Worm (Caenorhabditis elegans): ENCODE results near the gene mrp-8.
A peak's percentile ranks its signal among the peaks of the same experiment; 100 is the strongest.

mrp-8 gene

DNA sequence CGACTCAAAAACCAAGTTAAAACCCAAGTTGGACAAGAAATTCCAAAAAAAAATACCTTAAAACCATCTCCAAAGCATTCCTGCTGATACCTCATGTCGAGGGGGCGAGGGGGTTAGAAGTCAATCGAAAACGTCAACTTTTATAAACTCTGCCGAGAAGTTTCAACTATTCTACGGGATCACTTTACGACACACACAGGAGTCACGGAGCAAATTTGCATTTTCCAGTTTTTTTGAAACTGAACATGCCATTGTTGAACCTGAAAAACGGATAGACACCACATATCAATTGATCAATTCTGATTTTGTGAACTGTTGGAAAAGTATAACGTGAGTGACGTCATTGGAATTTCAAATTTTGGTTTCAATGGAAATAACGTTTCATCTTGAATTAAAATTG is at the start of gene mrp-8:
mrp-8 (minus strand) TSS at position 101 of the 400 bp plus-strand sequence.
- no peak for TF ChIP-seq egl-27 (tag; optimal IDR thresholded peaks at IDR 0.05)
- no peak for TF ChIP-seq sma-9 (GFP tag; optimal IDR thresholded peaks at IDR 0.05)
- no peak for TF ChIP-seq sma-9 (tag; optimal IDR thresholded peaks at IDR 0.05)
- TF ChIP-seq C34F6.9 (tag; optimal IDR thresholded peaks at IDR 0.05), result no peak
- no peak for TF ChIP-seq R02D3.7 (tag; optimal IDR thresholded peaks at IDR 0.05)
- TF ChIP-seq elt-3 (tag; optimal IDR thresholded peaks at IDR 0.05), result no peak
- no peak for TF ChIP-seq crh-2 (tag; optimal IDR thresholded peaks at IDR 0.05)
- TF ChIP-seq zag-1 (tag; optimal IDR thresholded peaks at IDR 0.05), result no peak
- no peak for TF ChIP-seq lsy-2 (tag; optimal IDR thresholded peaks at IDR 0.05)
- no peak for TF ChIP-seq Y55F3AM.14 (GFP tag; optimal IDR thresholded peaks at IDR 0.05)
- TF ChIP-seq alr-1 (tag; optimal IDR thresholded peaks at IDR 0.05), result no peak
- no peak for TF ChIP-seq nhr-23 (tag; optimal IDR thresholded peaks at IDR 0.05)
- TF ChIP-seq ZK546.5 (tag; optimal IDR thresholded peaks at IDR 0.05), result no peak
- TF ChIP-seq lin-13 (GFP tag; optimal IDR thresholded peaks at IDR 0.05), result no peak
- TF ChIP-seq nhr-129 (tag; optimal IDR thresholded peaks at IDR 0.05), result no peak
- no peak for TF ChIP-seq nhr-11 (tag; optimal IDR thresholded peaks at IDR 0.05)
- TF ChIP-seq elt-1 (tag; optimal IDR thresholded peaks at IDR 0.05), result no peak

ce11 chrIII:12351301-12351700 is 48.3 kb upstream of the mrp-8 start, which contains the start of the genes pph-4.1 and Y75B8A.31:
TSS of gene pph-4.1 (minus strand) at chrIII:12351336.
TSS of gene Y75B8A.31 (plus strand) at chrIII:12351642.
- peak; percentile 86 for TF ChIP-seq F13H6.1 (tag; optimal IDR thresholded peaks at IDR 0.05)
- TF ChIP-seq nhr-11 (tag; optimal IDR thresholded peaks at IDR 0.05), result no peak
- TF ChIP-seq unc-39 (tag; optimal IDR thresholded peaks at IDR 0.05), result no peak
- TF ChIP-seq ceh-82 (tag; optimal IDR thresholded peaks at IDR 0.05), result no peak
- peak; percentile 94 for TF ChIP-seq sem-4 (tag; optimal IDR thresholded peaks at IDR 0.05)
- TF ChIP-seq fos-1 (tag; optimal IDR thresholded peaks at IDR 0.05), result peak; percentile 69
- no peak for TF ChIP-seq ceh-16 (tag; optimal IDR thresholded peaks at IDR 0.05)
- no peak for TF ChIP-seq Y55F3AM.14 (GFP tag; optimal IDR thresholded peaks at IDR 0.05)
- TF ChIP-seq lsy-2 (tag; optimal IDR thresholded peaks at IDR 0.05), result peak; percentile 75 to 91
- no peak for TF ChIP-seq nhr-23 (tag; optimal IDR thresholded peaks at IDR 0.05)
- TF ChIP-seq nhr-25 (tag; optimal IDR thresholded peaks at IDR 0.05), result peak; percentile 85
- peak; percentile 90 for TF ChIP-seq sma-3 (GFP tag; optimal IDR thresholded peaks at IDR 0.05)
- TF ChIP-seq lin-39 (tag; optimal IDR thresholded peaks at IDR 0.05), result no peak
- TF ChIP-seq ztf-1 (GFP tag; conservative IDR thresholded peaks at IDR 0.05), result no peak
- TF ChIP-seq egl-27 (tag; optimal IDR thresholded peaks at IDR 0.05), result peak; percentile 35
- TF ChIP-seq R02D3.7 (tag; optimal IDR thresholded peaks at IDR 0.05), result no peak
- TF ChIP-seq aly-2 (tag; optimal IDR thresholded peaks at IDR 0.05), result no peak
- TF ChIP-seq gmeb-1 (tag; optimal IDR thresholded peaks at IDR 0.05), result peak; percentile 86
- TF ChIP-seq lin-13 (GFP tag; optimal IDR thresholded peaks at IDR 0.05), result peak; percentile 89
- TF ChIP-seq nhr-77 (tag; optimal IDR thresholded peaks at IDR 0.05), result no peak
- peak; percentile 87 for TF ChIP-seq sma-9 (GFP tag; optimal IDR thresholded peaks at IDR 0.05)
- TF ChIP-seq sma-9 (tag; optimal IDR thresholded peaks at IDR 0.05), result no peak
- TF ChIP-seq alr-1 (tag; optimal IDR thresholded peaks at IDR 0.05), result no peak
- peak; percentile 65 for TF ChIP-seq snpc-4 (tag; optimal IDR thresholded peaks at IDR 0.05)
- no peak for TF ChIP-seq elt-1 (tag; optimal IDR thresholded peaks at IDR 0.05)
- TF ChIP-seq ztf-4 (tag; optimal IDR thresholded peaks at IDR 0.05), result peak; percentile 26
- peak; percentile 30 for TF ChIP-seq skn-1 (tag; optimal IDR thresholded peaks at IDR 0.05)
- TF ChIP-seq nhr-6 (tag; optimal IDR thresholded peaks at IDR 0.05), result peak; percentile 57
- no peak for TF ChIP-seq ztf-11 (tag; optimal IDR thresholded peaks at IDR 0.05)
- TF ChIP-seq mab-5 (tag; optimal IDR thresholded peaks at IDR 0.05), result peak; percentile 49
- peak in 1 of 2 experiments; percentile 5 for TF ChIP-seq mdl-1 (tag; optimal IDR thresholded peaks at IDR 0.05)
- TF ChIP-seq nhr-21 (tag; optimal IDR thresholded peaks at IDR 0.05), result peak; percentile 61
- TF ChIP-seq unc-55 (GFP tag; optimal IDR thresholded peaks at IDR 0.05), result peak; percentile 93
- no peak for TF ChIP-seq nhr-10 (tag; optimal IDR thresholded peaks at IDR 0.05)
- no peak for TF ChIP-seq elt-3 (tag; optimal IDR thresholded peaks at IDR 0.05)
- peak; percentile 93 for TF ChIP-seq C34F6.9 (tag; optimal IDR thresholded peaks at IDR 0.05)
- no peak for TF ChIP-seq dmd-4 (tag; optimal IDR thresholded peaks at IDR 0.05)
- TF ChIP-seq ZK546.5 (tag; optimal IDR thresholded peaks at IDR 0.05), result peak; percentile 28
- TF ChIP-seq crh-2 (tag; optimal IDR thresholded peaks at IDR 0.05), result peak; percentile 78
- TF ChIP-seq peb-1 (tag; optimal IDR thresholded peaks at IDR 0.05), result no peak
- TF ChIP-seq blmp-1 (tag; optimal IDR thresholded peaks at IDR 0.05; ENCODE audit: insufficient read depth), result peak; percentile 11
- peak; percentile 32 for TF ChIP-seq nhr-129 (tag; optimal IDR thresholded peaks at IDR 0.05)
- no peak for TF ChIP-seq mbf-1 (tag; optimal IDR thresholded peaks at IDR 0.05)
- TF ChIP-seq nhr-12 (tag; optimal IDR thresholded peaks at IDR 0.05), result no peak
- TF ChIP-seq lin-11 (tag; optimal IDR thresholded peaks at IDR 0.05), result peak; percentile 71
- no peak for TF ChIP-seq ama-1 (optimal IDR thresholded peaks at IDR 0.05)
- TF ChIP-seq zag-1 (tag; optimal IDR thresholded peaks at IDR 0.05), result no peak
- TF ChIP-seq nhr-237 (tag; optimal IDR thresholded peaks at IDR 0.05), result no peak
- TF ChIP-seq unc-62 (GFP tag; optimal IDR thresholded peaks at IDR 0.05), result no peak

Data from whole organism, L2 larva.